Fruit fly (Drosophila melanogaster): Measurements from ENCODE around the gene Rbsn-5.
A peak's percentile ranks its signal among the peaks of the same experiment; 100 is the strongest.

Rbsn-5 gene

dm6 chr2L:8198757-8199156 is 39.1 kb downstream of the Rbsn-5 start, which contains the start of gene PGAP5 (continued):
- TF ChIP-seq knrl (GFP tag; IDR thresholded peaks at IDR 0.05; ENCODE audit: partially characterized antibody) (peak; percentile 91), Blimp-1 (GFP tag; optimal IDR thresholded peaks at IDR 0.05) (no peak), CG6689 (GFP tag; IDR thresholded peaks at IDR 0.05) (no peak), Myb (GFP tag; optimal IDR thresholded peaks at IDR 0.05) (peak; percentile 56), zen2 (GFP tag; IDR thresholded peaks at IDR 0.05; ENCODE audit: partially characterized antibody) (peak; percentile 88), unc-4 (GFP tag; IDR thresholded peaks at IDR 0.05; ENCODE audit: partially characterized antibody) (peak; percentile 98), CG9215 (GFP tag; IDR thresholded peaks at IDR 0.05) (no peak), chm (GFP tag; IDR thresholded peaks at IDR 0.05) (no peak), slp2 (GFP tag; optimal IDR thresholded peaks at IDR 0.05) (no peak), cato (GFP tag; optimal IDR thresholded peaks at IDR 0.05; ENCODE audit: borderline replicate concordance) (no peak), CG30403 (GFP tag; optimal IDR thresholded peaks at IDR 0.05) (peak; percentile 32), al (GFP tag; IDR thresholded peaks at IDR 0.05) (no peak), lilli (GFP tag; optimal IDR thresholded peaks at IDR 0.05) (peak; percentile 44), org-1 (GFP tag; optimal IDR thresholded peaks at IDR 0.05) (no peak), tna (GFP tag; IDR thresholded peaks at IDR 0.05; ENCODE audit: partially characterized antibody) (peak; percentile 81), bcd (GFP tag; optimal IDR thresholded peaks at IDR 0.05) (no peak), Xbp1 (GFP tag; optimal IDR thresholded peaks at IDR 0.05) (no peak), pzg (GFP tag; optimal IDR thresholded peaks at IDR 0.05) (peak; percentile 84), lov (optimal IDR thresholded peaks at IDR 0.05) (no peak), lov (GFP tag; IDR thresholded peaks at IDR 0.05) (no peak), pros (GFP tag; optimal IDR thresholded peaks at IDR 0.05) (no peak), C15 (GFP tag; IDR thresholded peaks at IDR 0.05) (no peak), CG11398 (GFP tag; optimal IDR thresholded peaks at IDR 0.05) (no peak), CHES-1-like (GFP tag; optimal IDR thresholded peaks at IDR 0.05) (peak; percentile 26), Dip3 (GFP tag; optimal IDR thresholded peaks at IDR 0.05) (no peak), CG14860 (GFP tag; IDR thresholded peaks at IDR 0.05; ENCODE audit: partially characterized antibody) (peak; percentile 85), Neu2 (GFP tag; optimal IDR thresholded peaks at IDR 0.05; ENCODE audit: borderline replicate concordance) (no peak), Sin3A (optimal IDR thresholded peaks at IDR 0.05) (peak; percentile 61), CG12659 (GFP tag; optimal IDR thresholded peaks at IDR 0.05) (peak; percentile 48), Bgb (GFP tag; IDR thresholded peaks at IDR 0.05; ENCODE audit: partially characterized antibody) (peak; percentile 95), mld (GFP tag; IDR thresholded peaks at IDR 0.05; ENCODE audit: partially characterized antibody) (peak; percentile 74; the same call in 2 of the 3 replicates), esg (GFP tag; conservative IDR thresholded peaks at IDR 0.05) (no peak), slou (GFP tag; optimal IDR thresholded peaks at IDR 0.05) (no peak), CG11723 (GFP tag; optimal IDR thresholded peaks at IDR 0.05) (no peak), Scr (GFP tag; IDR thresholded peaks at IDR 0.05; ENCODE audit: partially characterized antibody) (peak; percentile 93), zfh2 (GFP tag; optimal IDR thresholded peaks at IDR 0.05) (peak; percentile 2), CG32532 (GFP tag; IDR thresholded peaks at IDR 0.05) (0 out of 2 replicates have a peak, but pooled peaks have one; percentile 25), Ptx1 (GFP tag; IDR thresholded peaks at IDR 0.05) (no peak), CG4854 (GFP tag; optimal IDR thresholded peaks at IDR 0.05) (peak; percentile 2), CG15479 (GFP tag; optimal IDR thresholded peaks at IDR 0.05) (no peak), fd102C (GFP tag; optimal IDR thresholded peaks at IDR 0.05) (no peak), hb (GFP tag; IDR thresholded peaks at IDR 0.05; ENCODE audit: partially characterized antibody) (peak; percentile 79), ato (GFP tag; IDR thresholded peaks at IDR 0.05; ENCODE audit: partially characterized antibody) (peak; percentile 85), jigr1 (GFP tag; IDR thresholded peaks at IDR 0.05) (no peak), stwl (tag; optimal IDR thresholded peaks at IDR 0.05) (peak; percentile 52), Opbp (GFP tag; IDR thresholded peaks at IDR 0.05; ENCODE audit: partially characterized antibody) (peak; percentile 93), H2.0 (GFP tag; IDR thresholded peaks at IDR 0.05) (no peak), dpn (GFP tag; optimal IDR thresholded peaks at IDR 0.05) (no peak), row (GFP tag; IDR thresholded peaks at IDR 0.05) (0 out of 3 replicates have a peak, but pooled peaks have one; percentile 26), aop (GFP tag; IDR thresholded peaks at IDR 0.05) (peak; percentile 22; the same call in 1 of the 2 replicates), CG2116 (GFP tag; optimal IDR thresholded peaks at IDR 0.05) (peak; percentile 56)

Measured in whole organism, embryonic.